Worm (Caenorhabditis elegans): Measurements from ENCODE around the gene pole-2.

DNA sequence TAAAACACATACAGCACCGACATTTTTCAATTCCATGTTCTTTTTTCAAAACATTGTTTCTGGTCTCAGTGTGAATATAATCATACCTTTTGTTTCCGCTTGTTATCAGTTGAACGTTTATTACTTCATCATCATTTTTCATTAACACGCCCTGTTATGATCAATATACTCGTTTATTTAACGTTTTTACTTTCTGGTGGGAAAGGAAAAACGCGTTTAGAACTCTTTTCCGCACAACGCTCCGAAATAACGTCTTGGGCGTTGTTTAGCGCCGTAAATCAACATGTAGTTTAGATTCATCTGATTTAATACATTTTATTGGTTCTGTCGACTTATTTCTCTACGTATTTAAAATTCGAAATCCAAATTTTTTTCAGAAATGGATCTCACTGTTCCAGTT, 38.9 kb upstream of the pole-2 start, which contains the start of gene pgm-3:
- TF ChIP-seq bed-2 (GFP tag; IDR thresholded peaks at IDR 0.05) (no peak), ceh-91 (GFP tag; IDR thresholded peaks at IDR 0.05) (no peak), attf-5 (GFP tag; optimal IDR thresholded peaks at IDR 0.05) (no peak), K12H6.12 (tag; optimal IDR thresholded peaks at IDR 0.05) (no peak), unc-130 (GFP tag; optimal IDR thresholded peaks at IDR 0.05) (no peak), T26A5.8 (tag; optimal IDR thresholded peaks at IDR 0.05) (no peak), ceh-100 (GFP tag; IDR thresholded peaks at IDR 0.05) (no peak), dpl-1 (GFP tag; optimal IDR thresholded peaks at IDR 0.05) (no peak), madf-10 (tag; optimal IDR thresholded peaks at IDR 0.05) (no peak)

All from whole organism, young adult.